Worm (Caenorhabditis elegans) whole organism, mixed stage, embryonic: ENCODE data around the gene unc-26.

ENCODE experiments used
- M03D4.4 ChIP-seq: sonication (generic microtip); optimal IDR thresholded peaks from 2 replicates; lab custom pipeline; 2017; ENCODE audit warnings: mild to moderate bottlenecking, missing genetic modification characterization, missing compliant biosample characterization
- bed-3 ChIP-seq: fragments of 200-800 bp; sonication (Bioruptor generic); optimal IDR thresholded peaks from 3 replicates; lab custom pipeline; 2018; ENCODE audit warnings: mild to moderate bottlenecking, missing genetic modification characterization, moderate library complexity, missing compliant biosample characterization
- blmp-1 ChIP-seq: fragments of 150-350 bp; optimal IDR thresholded peaks from 2 replicates; lab custom pipeline; 2014; ENCODE audit warnings: missing biosample characterization, missing genetic modification characterization
- ceh-39 ChIP-seq: fragments of 150-350 bp; optimal IDR thresholded peaks from 2 replicates; lab custom pipeline; 2014; ENCODE audit warnings: missing biosample characterization, missing genetic modification characterization
- ceh-83 ChIP-seq: fragments of 200-800 bp; sonication (Bioruptor generic); optimal IDR thresholded peaks from 2 replicates; lab custom pipeline; 2018; ENCODE audit warnings: mild to moderate bottlenecking, missing genetic modification characterization, missing compliant biosample characterization
- ces-1 ChIP-seq: fragments of 150-350 bp; optimal IDR thresholded peaks from 2 replicates; lab custom pipeline; 2014; ENCODE audit warnings: missing biosample characterization, missing genetic modification reagents, missing genetic modification characterization
- cnd-1 ChIP-seq: fragments of 200-800 bp; sonication (Bioruptor generic); optimal IDR thresholded peaks from 2 replicates; lab custom pipeline; 2018; ENCODE audit warnings: mild to moderate bottlenecking, missing genetic modification characterization, missing compliant biosample characterization
- drap-1 ChIP-seq: fragments of 200-800 bp; sonication (Bioruptor generic); optimal IDR thresholded peaks from 3 replicates; lab custom pipeline; 2018; ENCODE audit warnings: mild to moderate bottlenecking, missing genetic modification characterization, missing compliant biosample characterization
- elt-3 ChIP-seq: fragments of 150-350 bp; optimal IDR thresholded peaks from 2 replicates; lab custom pipeline; 2014; ENCODE audit warnings: missing biosample characterization, missing genetic modification characterization
- flh-1 ChIP-seq: fragments of 200-800 bp; sonication (Bioruptor generic); optimal IDR thresholded peaks from 2 replicates; lab custom pipeline; 2018; ENCODE audit warnings: mild to moderate bottlenecking, missing genetic modification characterization, moderate library complexity, missing compliant biosample characterization
- ham-2 ChIP-seq: fragments of 200-800 bp; sonication (Bioruptor generic); optimal IDR thresholded peaks from 2 replicates; lab custom pipeline; 2018; ENCODE audit warnings: mild to moderate bottlenecking, missing genetic modification characterization, missing compliant biosample characterization
- lin-13 ChIP-seq: fragments of 150-350 bp; optimal IDR thresholded peaks from 2 replicates; lab custom pipeline; 2014; ENCODE audit warnings: missing biosample characterization, missing genetic modification characterization
- lsy-2 ChIP-seq: fragments of 150-350 bp; optimal IDR thresholded peaks from 2 replicates; lab custom pipeline; 2014; ENCODE audit warnings: missing biosample characterization, missing genetic modification characterization
- mab-5 ChIP-seq: fragments of 150-350 bp; optimal IDR thresholded peaks from 2 replicates; lab custom pipeline; 2014; ENCODE audit warnings: missing biosample characterization, missing genetic modification characterization
- nhr-12 ChIP-seq: fragments of 150-350 bp; optimal IDR thresholded peaks from 2 replicates; lab custom pipeline; 2014; ENCODE audit warnings: missing biosample characterization, missing genetic modification characterization
- nhr-2 ChIP-seq: fragments of 150-350 bp; optimal IDR thresholded peaks from 2 replicates; lab custom pipeline; 2014; ENCODE audit warnings: missing biosample characterization, missing genetic modification characterization
- nhr-237 ChIP-seq: fragments of 150-350 bp; optimal IDR thresholded peaks from 2 replicates; lab custom pipeline; 2014; ENCODE audit warnings: missing biosample characterization, missing genetic modification characterization
- nhr-28 ChIP-seq: fragments of 150-350 bp; optimal IDR thresholded peaks from 2 replicates; lab custom pipeline; 2014; ENCODE audit warnings: missing biosample characterization, missing genetic modification characterization
- pha-4 ChIP-seq: fragments of 150-350 bp; optimal IDR thresholded peaks from 2 replicates; lab custom pipeline; 2018; ENCODE audit warnings: missing biosample characterization, missing genetic modification reagents, missing genetic modification characterization
- snpc-4 ChIP-seq: fragments of 150-350 bp; optimal IDR thresholded peaks from 2 replicates; lab custom pipeline; 2014; ENCODE audit warnings: missing biosample characterization, missing genetic modification characterization
- sptf-1 ChIP-seq: sonication (generic microtip); optimal IDR thresholded peaks from 2 replicates; lab custom pipeline; 2017; ENCODE audit warnings: mild to moderate bottlenecking, missing genetic modification characterization, moderate library complexity, missing compliant biosample characterization
- tbx-8 ChIP-seq: fragments of 200-800 bp; sonication (Bioruptor generic); optimal IDR thresholded peaks from 2 replicates; lab custom pipeline; 2018; ENCODE audit warnings: mild to moderate bottlenecking, missing genetic modification characterization, moderate library complexity, missing compliant biosample characterization
- unc-120 ChIP-seq: sonication (generic microtip); optimal IDR thresholded peaks from 2 replicates; lab custom pipeline; 2017; ENCODE audit warnings: missing genetic modification characterization, missing compliant biosample characterization; ENCODE audit not compliant: poor library complexity, severe bottlenecking
- unc-39 ChIP-seq: fragments of 150-350 bp; optimal IDR thresholded peaks from 2 replicates; lab custom pipeline; 2014; ENCODE audit warnings: missing biosample characterization, missing genetic modification characterization
- unc-62 ChIP-seq: fragments of 150-350 bp; optimal IDR thresholded peaks from 2 replicates; lab custom pipeline; 2014; ENCODE audit warnings: missing biosample characterization, missing genetic modification reagents, missing genetic modification characterization
- zip-8 ChIP-seq: fragments of 150-350 bp; optimal IDR thresholded peaks from 2 replicates; lab custom pipeline; 2014; ENCODE audit warnings: missing biosample characterization, missing genetic modification characterization
- ztf-11 ChIP-seq: fragments of 150-350 bp; optimal IDR thresholded peaks from 2 replicates; lab custom pipeline; 2014; ENCODE audit warnings: missing biosample characterization, missing genetic modification characterization

unc-26 gene

ce11 chrIV:13252211-13252610 is 20.1 kb downstream of the unc-26 start, which contains the start of gene ttr-51:
Gene ttr-51 (minus strand): TSS chrIV:13252311.
- TF ChIP-seq mab-5 (tag; lab: Kevin White, UChicago) (no peak), snpc-4 (no peak), nhr-28 (tag; lab: Kevin White, UChicago) (no peak), pha-4 (tag; lab: Kevin White, UChicago) (no peak), elt-3 (tag; lab: Kevin White, UChicago) (no peak), unc-39 (tag; lab: Kevin White, UChicago) (no peak), ces-1 (GFP tag; lab: Kevin White, UChicago) (no peak), blmp-1 (tag; lab: Kevin White, UChicago) (no peak), sptf-1 (tag; lab: Kevin White, UChicago) (no peak), cnd-1 (no peak), ham-2 (no peak)

ce11 chrIV:13250243-13250642 is 22.1 kb downstream of the unc-26 start:
- TF ChIP-seq zip-8 (no peak), ztf-11 (tag; lab: Kevin White, UChicago) (no peak), lsy-2 (no peak), ceh-83 (GFP tag; lab: Kevin White, UChicago) (no peak), M03D4.4 (tag; lab: Kevin White, UChicago) (no peak), nhr-28 (tag; lab: Kevin White, UChicago) (no peak), ham-2 (no peak)

ce11 chrIV:13247780-13248179 is 24.5 kb downstream of the unc-26 start:
- TF ChIP-seq lsy-2 = no peak
- no peak for TF ChIP-seq unc-120 (tag; lab: Kevin White, UChicago)
- no peak for TF ChIP-seq nhr-12 (tag; lab: Kevin White, UChicago)
- TF ChIP-seq lin-13 (tag; lab: Kevin White, UChicago) = no peak
- TF ChIP-seq unc-39 (tag; lab: Kevin White, UChicago) = no peak
- no peak for TF ChIP-seq snpc-4
- TF ChIP-seq nhr-237 = no peak
- no peak for TF ChIP-seq pha-4 (tag; lab: Kevin White, UChicago)
- TF ChIP-seq drap-1 = no peak

- TF ChIP-seq ceh-83 (GFP tag; lab: Kevin White, UChicago) (no peak), nhr-2 (no peak), mab-5 (tag; lab: Kevin White, UChicago) (no peak), bed-3 (GFP tag; lab: Kevin White, UChicago) (no peak), ham-2 (no peak), unc-39 (tag; lab: Kevin White, UChicago) (no peak), flh-1 (GFP tag; lab: Kevin White, UChicago) (no peak)
Observed at ce11 chrIV:13246961-13247360, 25.4 kb downstream of the unc-26 start, which contains the start of gene JC8.7. Gene JC8.7 (plus strand): TSS chrIV:13247261.

ce11 chrIV:13244024-13244423 is 28.3 kb downstream of the unc-26 start, which contains the start of gene cox-11:
Gene cox-11 (plus strand): TSS chrIV:13244324.
- TF ChIP-seq nhr-28 (tag; lab: Kevin White, UChicago) (no peak), unc-62 (GFP tag; lab: Kevin White, UChicago) (no peak), unc-120 (tag; lab: Kevin White, UChicago) (no peak), nhr-2 (no peak), bed-3 (GFP tag; lab: Kevin White, UChicago) (no peak), ham-2 (no peak), lin-13 (tag; lab: Kevin White, UChicago) (no peak), drap-1 (no peak), sptf-1 (tag; lab: Kevin White, UChicago) (no peak)

ce11 chrIV:13243375-13243774 is 28.9 kb downstream of the unc-26 start, which contains the start of gene JC8.4:
Gene JC8.4 (plus strand): TSS chrIV:13243675.
- TF ChIP-seq nhr-12 (tag; lab: Kevin White, UChicago) (no peak), lin-13 (tag; lab: Kevin White, UChicago) (no peak), tbx-8 (no peak), nhr-2 (no peak), nhr-28 (tag; lab: Kevin White, UChicago) (no peak)

ce11 chrIV:13241340-13241739 is 31.0 kb downstream of the unc-26 start:
- TF ChIP-seq nhr-237 (no peak), ceh-39 (tag; lab: Kevin White, UChicago) (no peak), cnd-1 (no peak), lsy-2 (no peak), mab-5 (tag; lab: Kevin White, UChicago) (no peak), drap-1 (no peak), unc-120 (tag; lab: Kevin White, UChicago) (no peak), zip-8 (no peak), flh-1 (GFP tag; lab: Kevin White, UChicago) (no peak), elt-3 (tag; lab: Kevin White, UChicago) (no peak)
